Fruit fly (Drosophila melanogaster): ENCODE data around the gene Cul3.
A peak's percentile ranks its signal among the peaks of the same experiment; 100 is the strongest.

Cul3 gene

DNA sequence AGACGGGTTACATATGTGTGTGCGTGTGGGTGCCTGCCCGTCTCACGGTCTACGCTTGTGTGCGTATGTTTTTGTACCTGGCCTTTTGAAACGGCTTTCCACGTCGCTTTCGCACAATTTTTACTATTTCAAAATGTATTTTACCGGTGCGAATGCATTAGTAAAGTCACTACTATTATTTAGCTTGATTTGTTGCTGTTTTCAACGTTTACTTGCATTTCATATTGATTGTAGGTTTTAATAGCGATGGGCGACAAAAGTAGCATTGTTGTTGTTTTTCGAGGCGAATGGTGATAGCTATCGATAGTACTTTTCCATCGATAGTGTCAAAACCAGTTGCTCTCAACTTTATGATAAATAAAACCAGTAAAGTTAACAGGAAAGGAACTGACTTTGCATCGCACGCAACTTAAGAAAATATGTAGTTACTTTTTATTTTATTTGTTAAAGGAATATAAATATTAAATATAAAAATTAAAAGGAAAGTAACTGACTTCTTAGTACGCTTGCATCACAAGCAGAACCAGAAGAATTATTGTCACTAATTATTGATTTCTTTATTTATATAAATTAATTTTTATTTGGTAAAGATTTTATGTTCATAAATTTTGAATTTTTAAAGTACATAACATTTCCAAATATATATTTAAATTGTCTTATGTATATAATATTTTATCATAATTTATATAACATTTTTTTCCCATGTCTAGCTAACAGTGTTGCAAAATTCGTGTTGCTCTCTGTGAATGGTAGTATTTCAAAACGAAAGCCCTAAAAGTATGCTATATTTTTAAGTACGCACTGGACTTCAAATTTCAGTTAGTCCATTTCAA is at the start of gene Cul3:
Cul3 (minus strand) TSS at position 268 of the 833 bp plus-strand sequence.
- no peak for TF ChIP-seq pan (optimal IDR thresholded peaks at IDR 0.05)
- no peak for TF ChIP-seq usp (GFP tag; optimal IDR thresholded peaks at IDR 0.05)
- TF ChIP-seq Dll (optimal IDR thresholded peaks at IDR 0.05), result no peak

DNA sequence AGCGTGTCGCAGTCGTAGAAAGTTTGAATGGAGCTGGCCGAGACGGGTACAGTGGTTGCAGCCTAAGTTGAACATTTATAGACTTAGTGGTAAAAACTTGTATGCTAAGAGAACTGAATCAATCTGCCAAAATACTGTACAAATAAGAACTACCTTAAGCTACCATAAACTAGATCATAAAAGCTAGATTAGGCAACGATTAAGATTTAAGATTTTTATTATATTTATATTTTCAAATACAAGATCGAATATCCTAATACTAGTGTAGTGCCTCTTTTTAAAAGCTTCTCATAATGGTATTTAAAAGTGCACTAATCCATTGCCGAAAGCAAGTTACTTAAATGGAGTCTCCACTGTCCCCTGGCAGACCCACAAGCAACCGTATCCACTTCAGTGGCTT is 49.6 kb upstream of the Cul3 start:
- TF ChIP-seq EcR (GFP tag; optimal IDR thresholded peaks at IDR 0.05), result no peak

dm6 chr2L:15319874-15320273 is 48.0 kb upstream of the Cul3 start:
- TF ChIP-seq pan (optimal IDR thresholded peaks at IDR 0.05) (no peak), CG8478 (optimal IDR thresholded peaks at IDR 0.05) (no peak), EcR (GFP tag; optimal IDR thresholded peaks at IDR 0.05) (no peak), usp (GFP tag; optimal IDR thresholded peaks at IDR 0.05) (no peak), psq (optimal IDR thresholded peaks at IDR 0.05) (no peak), Dll (optimal IDR thresholded peaks at IDR 0.05) (no peak)

DNA sequence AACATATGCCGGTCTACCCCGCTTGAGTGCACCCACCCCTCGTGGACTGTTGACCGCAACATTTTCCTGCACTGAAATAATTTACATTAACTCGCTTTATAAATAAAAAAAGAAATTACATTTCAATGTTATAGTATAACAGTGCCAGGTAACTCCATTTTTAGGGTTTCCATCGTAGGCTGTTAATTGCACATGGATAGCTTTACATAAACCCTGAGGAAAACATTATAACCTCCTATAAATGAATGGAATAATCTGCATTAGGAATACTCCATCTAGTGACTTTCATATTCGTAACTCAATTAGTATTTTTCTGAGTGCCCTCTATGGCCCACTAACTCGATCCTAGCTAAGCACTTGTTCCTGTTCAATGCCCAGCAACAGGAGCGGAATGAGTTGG is 47.4 kb upstream of the Cul3 start:
- no peak for TF ChIP-seq usp (GFP tag; optimal IDR thresholded peaks at IDR 0.05)
- no peak for TF ChIP-seq Dll (optimal IDR thresholded peaks at IDR 0.05)
- no peak for TF ChIP-seq pan (optimal IDR thresholded peaks at IDR 0.05)
- no peak for TF ChIP-seq CG8478 (optimal IDR thresholded peaks at IDR 0.05)
- TF ChIP-seq EcR (GFP tag; optimal IDR thresholded peaks at IDR 0.05), result no peak
- no peak for TF ChIP-seq psq (optimal IDR thresholded peaks at IDR 0.05)

DNA sequence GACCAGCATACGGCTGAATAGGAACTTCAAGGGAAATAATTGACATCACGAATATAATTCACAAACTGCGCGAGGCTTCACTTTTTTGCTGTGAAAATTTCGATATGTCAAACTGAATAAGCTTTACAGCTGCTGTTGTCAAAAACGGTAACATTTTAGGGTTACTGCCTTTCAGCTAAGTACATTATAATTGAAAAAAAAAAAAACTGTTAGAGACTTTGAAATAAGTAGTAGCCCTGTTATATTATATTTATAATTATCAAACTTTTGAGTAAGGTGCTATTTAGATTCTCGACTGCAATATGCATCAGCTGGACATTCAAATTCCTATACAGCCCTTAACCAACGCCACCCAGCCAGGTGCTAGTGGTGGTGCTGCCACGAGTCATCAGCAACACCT is 47.0 kb upstream of the Cul3 start, which contains the start of gene nht:
nht (minus strand) TSS at position 101 of the 400 bp plus-strand sequence.
- TF ChIP-seq CG8478 (optimal IDR thresholded peaks at IDR 0.05) (no peak), pan (optimal IDR thresholded peaks at IDR 0.05) (no peak), Dll (optimal IDR thresholded peaks at IDR 0.05) (no peak), EcR (GFP tag; optimal IDR thresholded peaks at IDR 0.05) (no peak), usp (GFP tag; optimal IDR thresholded peaks at IDR 0.05) (no peak), psq (optimal IDR thresholded peaks at IDR 0.05) (no peak)

DNA sequence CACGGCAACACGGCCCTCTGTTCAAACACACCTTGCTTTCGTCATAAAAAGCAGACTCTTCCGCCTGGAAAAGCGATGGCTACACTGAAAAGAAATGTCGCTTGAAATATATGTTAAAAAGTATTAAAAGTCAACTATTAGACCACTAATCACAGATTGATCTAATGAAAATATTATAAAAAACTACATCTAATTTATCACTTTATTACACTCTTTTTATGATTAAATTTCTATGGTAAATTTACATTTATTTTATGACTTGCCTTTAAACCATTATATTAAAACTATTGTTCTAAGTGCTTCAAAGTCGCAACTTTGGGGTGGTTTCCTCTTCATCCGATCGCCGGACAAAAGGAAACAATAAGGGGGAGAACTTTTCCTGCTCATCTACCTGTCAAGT is 44.6 kb upstream of the Cul3 start:
- TF ChIP-seq psq (optimal IDR thresholded peaks at IDR 0.05) (no peak), EcR (GFP tag; optimal IDR thresholded peaks at IDR 0.05) (no peak), usp (GFP tag; optimal IDR thresholded peaks at IDR 0.05) (no peak), Dll (optimal IDR thresholded peaks at IDR 0.05) (no peak), pan (optimal IDR thresholded peaks at IDR 0.05) (no peak), CG8478 (optimal IDR thresholded peaks at IDR 0.05) (no peak)

- TF ChIP-seq Dll (optimal IDR thresholded peaks at IDR 0.05) (no peak), CG8478 (optimal IDR thresholded peaks at IDR 0.05) (no peak), psq (optimal IDR thresholded peaks at IDR 0.05) (no peak), usp (GFP tag; optimal IDR thresholded peaks at IDR 0.05) (no peak), pan (optimal IDR thresholded peaks at IDR 0.05) (no peak), EcR (GFP tag; optimal IDR thresholded peaks at IDR 0.05) (no peak)
Measured at dm6 chr2L:15314903-15315302, 43.1 kb upstream of the Cul3 start.

dm6 chr2L:15306802-15307201 is 35.0 kb upstream of the Cul3 start:
- TF ChIP-seq Dll (optimal IDR thresholded peaks at IDR 0.05), result no peak
- TF ChIP-seq CG8478 (optimal IDR thresholded peaks at IDR 0.05), result no peak
- TF ChIP-seq pan (optimal IDR thresholded peaks at IDR 0.05), result no peak
- no peak for TF ChIP-seq usp (GFP tag; optimal IDR thresholded peaks at IDR 0.05)
- no peak for TF ChIP-seq psq (optimal IDR thresholded peaks at IDR 0.05)
- TF ChIP-seq EcR (GFP tag; optimal IDR thresholded peaks at IDR 0.05), result no peak

dm6 chr2L:15304359-15304758 is 32.5 kb upstream of the Cul3 start:
- TF ChIP-seq psq (optimal IDR thresholded peaks at IDR 0.05), result no peak
- TF ChIP-seq usp (GFP tag; optimal IDR thresholded peaks at IDR 0.05), result no peak
- TF ChIP-seq Dll (optimal IDR thresholded peaks at IDR 0.05), result no peak
- TF ChIP-seq EcR (GFP tag; optimal IDR thresholded peaks at IDR 0.05), result no peak
- no peak for TF ChIP-seq CG8478 (optimal IDR thresholded peaks at IDR 0.05)
- TF ChIP-seq pan (optimal IDR thresholded peaks at IDR 0.05), result no peak

dm6 chr2L:15301841-15302240 is 30.0 kb upstream of the Cul3 start:
- TF ChIP-seq EcR (GFP tag; optimal IDR thresholded peaks at IDR 0.05) (peak in 1 of 2 experiments; percentile 53), pan (optimal IDR thresholded peaks at IDR 0.05) (no peak), Dll (optimal IDR thresholded peaks at IDR 0.05) (no peak), usp (GFP tag; optimal IDR thresholded peaks at IDR 0.05) (no peak), CG8478 (optimal IDR thresholded peaks at IDR 0.05) (no peak), psq (optimal IDR thresholded peaks at IDR 0.05) (no peak)

DNA sequence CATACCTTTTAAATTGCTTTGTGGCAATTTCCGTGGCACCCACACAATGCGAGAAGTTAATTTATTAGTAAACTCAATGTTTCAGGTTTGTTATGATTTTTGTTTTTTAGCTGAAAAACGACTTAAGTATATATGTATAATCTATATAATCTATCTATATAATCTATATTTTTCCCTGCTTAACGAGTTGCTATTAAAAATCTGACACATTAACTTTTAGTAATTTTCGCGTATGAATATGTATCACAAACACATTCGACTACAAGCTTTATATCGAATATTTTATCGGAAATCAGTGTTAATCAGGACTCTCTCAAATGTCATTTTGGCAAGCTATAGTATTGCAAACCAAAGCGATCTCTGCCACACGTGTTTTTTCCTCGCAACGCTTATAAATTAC is 25.7 kb upstream of the Cul3 start, which contains the start of gene CG15262:
CG15262 (plus strand) TSS at position 301 of the 400 bp plus-strand sequence.
- no peak for TF ChIP-seq EcR (GFP tag; optimal IDR thresholded peaks at IDR 0.05)
- TF ChIP-seq pan (optimal IDR thresholded peaks at IDR 0.05), result no peak
- TF ChIP-seq usp (GFP tag; optimal IDR thresholded peaks at IDR 0.05), result no peak
- no peak for TF ChIP-seq psq (optimal IDR thresholded peaks at IDR 0.05)
- TF ChIP-seq Dll (optimal IDR thresholded peaks at IDR 0.05), result no peak
- no peak for TF ChIP-seq CG8478 (optimal IDR thresholded peaks at IDR 0.05)

- TF ChIP-seq pan (optimal IDR thresholded peaks at IDR 0.05), result no peak
- TF ChIP-seq CG8478 (optimal IDR thresholded peaks at IDR 0.05), result no peak
- TF ChIP-seq Dll (optimal IDR thresholded peaks at IDR 0.05), result no peak
- no peak for TF ChIP-seq EcR (GFP tag; optimal IDR thresholded peaks at IDR 0.05)
- TF ChIP-seq psq (optimal IDR thresholded peaks at IDR 0.05), result no peak
- TF ChIP-seq usp (GFP tag; optimal IDR thresholded peaks at IDR 0.05), result no peak
Measured at dm6 chr2L:15292139-15292538, 20.3 kb upstream of the Cul3 start, which contains the start of gene CG15260. TSS of gene CG15260 (minus strand) at chr2L:15292239.
